Worm (Caenorhabditis elegans) whole organism, L3 larva: Measurements from ENCODE around the gene irg-6.

Source experiments
- R02D3.7 ChIP-seq: fragments of 150-350 bp; optimal IDR thresholded peaks from 2 replicates; lab custom pipeline; 2014; ENCODE audit warnings: missing biosample characterization, missing genetic modification characterization
- elt-1 ChIP-seq: fragments of 150-350 bp; optimal IDR thresholded peaks from 2 replicates; lab custom pipeline; 2014; ENCODE audit warnings: missing biosample characterization, missing genetic modification characterization
- mdl-1 ChIP-seq: fragments of 150-350 bp; optimal IDR thresholded peaks from 2 replicates; lab custom pipeline; 2014; ENCODE audit warnings: missing biosample characterization, missing genetic modification characterization
- nhr-237 ChIP-seq: fragments of 150-350 bp; optimal IDR thresholded peaks from 2 replicates; lab custom pipeline; 2014; ENCODE audit warnings: missing biosample characterization, missing genetic modification characterization
- nhr-25 ChIP-seq: sonication (generic microtip); optimal IDR thresholded peaks from 2 replicates; lab custom pipeline; 2017; ENCODE audit warnings: missing biosample characterization, missing genetic modification characterization
- unc-39 ChIP-seq: sonication (generic microtip); optimal IDR thresholded peaks from 4 replicates; lab custom pipeline; 2017; ENCODE audit warnings: missing biosample characterization, missing genetic modification characterization
- unc-62 ChIP-seq: fragments of 150-350 bp; sonication (generic microtip); optimal IDR thresholded peaks from 4 replicates; lab custom pipeline; 2014; ENCODE audit warnings: missing biosample characterization, missing genetic modification reagents, missing genetic modification characterization
- zag-1 ChIP-seq: fragments of 150-350 bp; optimal IDR thresholded peaks from 2 replicates; lab custom pipeline; 2014; ENCODE audit warnings: missing biosample characterization, missing genetic modification characterization
- ztf-11 ChIP-seq: fragments of 150-350 bp; optimal IDR thresholded peaks from 2 replicates; lab custom pipeline; 2014; ENCODE audit warnings: missing biosample characterization, missing genetic modification characterization

DNA sequence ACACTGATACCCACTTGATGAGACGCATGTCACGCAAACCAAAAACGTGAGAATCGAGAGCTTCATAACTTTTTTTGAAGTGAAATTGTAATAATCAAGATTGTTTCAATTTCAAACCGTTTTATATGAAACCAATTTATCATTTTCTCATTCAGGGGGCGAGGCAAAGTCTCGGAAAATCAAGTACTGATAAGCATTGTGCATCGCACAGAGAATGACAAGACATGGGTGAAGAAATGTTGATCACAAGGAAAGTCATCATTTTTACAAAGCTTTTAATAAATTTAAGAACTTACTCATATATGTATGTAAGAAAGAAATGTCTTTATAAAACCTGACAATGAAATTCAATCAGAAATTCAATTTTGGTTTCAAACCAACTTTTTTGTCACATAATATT is 8.2 kb downstream of the irg-6 start, which contains the start of gene K08D8.3:
- no peak for TF ChIP-seq mdl-1 (tag; lab: Kevin White, UChicago)
- TF ChIP-seq elt-1 (tag; lab: Kevin White, UChicago) = no peak
- TF ChIP-seq ztf-11 (tag; lab: Kevin White, UChicago) = no peak
- TF ChIP-seq unc-62 (GFP tag; lab: Kevin White, UChicago) = no peak
- no peak for TF ChIP-seq unc-39 (tag; lab: Kevin White, UChicago)
- no peak for TF ChIP-seq nhr-25 (tag; lab: Kevin White, UChicago)
- no peak for TF ChIP-seq R02D3.7 (tag; lab: Kevin White, UChicago)
- TF ChIP-seq nhr-237 (tag; lab: Kevin White, UChicago) = no peak
- TF ChIP-seq zag-1 = no peak
